Worm (Caenorhabditis elegans): Measurements from ENCODE around the gene tmem-231.
A peak's percentile ranks its signal among the peaks of the same experiment; 100 is the strongest.

Gene tmem-231

ce11 chrIV:8377501-8377900 lies 49.1 kb upstream of the tmem-231 start, which contains the start of gene D2096.7 (continued):
- TF ChIP-seq rpc-1 (optimal IDR thresholded peaks at IDR 0.05) (no peak), rpc-1 (tag; optimal IDR thresholded peaks at IDR 0.05) (peak; percentile 11), ceh-58 (GFP tag; IDR thresholded peaks at IDR 0.05) (peak; percentile 96; the same call in 1 of the 2 replicates), nfya-2 (GFP tag; IDR thresholded peaks at IDR 0.05) (peak; percentile 93), hlh-26 (GFP tag; conservative IDR thresholded peaks at IDR 0.05) (peak; percentile 68; the same call in 1 of the 2 replicates), hlh-12 (tag; optimal IDR thresholded peaks at IDR 0.05) (no peak), him-1 (tag; optimal IDR thresholded peaks at IDR 0.05) (peak; percentile 80), somi-1 (GFP tag; optimal IDR thresholded peaks at IDR 0.05) (no peak), K12H6.12 (tag; optimal IDR thresholded peaks at IDR 0.05) (peak; percentile 46), Y95B8A.8 (GFP tag; IDR thresholded peaks at IDR 0.05) (peak; percentile 64; the same call in 1 of the 2 replicates), nhr-179 (tag; optimal IDR thresholded peaks at IDR 0.05) (no peak), sdz-38 (tag; optimal IDR thresholded peaks at IDR 0.05) (no peak), ztf-25 (GFP tag; IDR thresholded peaks at IDR 0.05) (peak; percentile 79; the same call in 1 of the 2 replicates), ztf-26 (tag; optimal IDR thresholded peaks at IDR 0.05) (no peak), lag-1 (GFP tag; IDR thresholded peaks at IDR 0.05) (no peak), nhr-90 (tag; optimal IDR thresholded peaks at IDR 0.05) (peak; percentile 81), F10E7.11 (tag; optimal IDR thresholded peaks at IDR 0.05) (peak; percentile 85), Y67H2A.10 (GFP tag; conservative IDR thresholded peaks at IDR 0.05) (no peak), D2030.7 (GFP tag; IDR thresholded peaks at IDR 0.05) (peak; percentile 15; the same call in 1 of the 2 replicates), ZK185.1 (tag; optimal IDR thresholded peaks at IDR 0.05; ENCODE audit: poor library complexity, severe bottlenecking) (peak; percentile 32), madf-3 (GFP tag; IDR thresholded peaks at IDR 0.05) (peak; percentile 91), C17E4.6 (GFP tag; IDR thresholded peaks at IDR 0.05) (peak; percentile 76), madf-8 (GFP tag; conservative IDR thresholded peaks at IDR 0.05) (no peak; the same call in 1 of the 2 replicates), F22D6.2 (tag; optimal IDR thresholded peaks at IDR 0.05) (no peak), tlf-1 (GFP tag; optimal IDR thresholded peaks at IDR 0.05) (peak; percentile 62), cebp-1 (GFP tag; IDR thresholded peaks at IDR 0.05) (0 out of 2 replicates have a peak, but pooled peaks have one; percentile 19), cebp-1 (tag; optimal IDR thresholded peaks at IDR 0.05) (peak; percentile 76), sea-2 (GFP tag; IDR thresholded peaks at IDR 0.05) (no peak), attf-5 (GFP tag; optimal IDR thresholded peaks at IDR 0.05) (peak; percentile 67), hrde-1 (tag; optimal IDR thresholded peaks at IDR 0.05; ENCODE audit: borderline replicate concordance) (peak; percentile 96), tbx-9 (tag; optimal IDR thresholded peaks at IDR 0.05; ENCODE audit: borderline replicate concordance) (peak; percentile 91), lir-1 (GFP tag; conservative IDR thresholded peaks at IDR 0.05) (no peak), akir-1 (GFP tag; optimal IDR thresholded peaks at IDR 0.05) (no peak), B0336.3 (GFP tag; IDR thresholded peaks at IDR 0.05) (peak; percentile 96), lsy-27 (tag; optimal IDR thresholded peaks at IDR 0.05; ENCODE audit: borderline replicate concordance, insufficient read depth) (no peak), die-1 (tag; optimal IDR thresholded peaks at IDR 0.05) (peak; percentile 78), tbp1 (GFP tag; optimal IDR thresholded peaks at IDR 0.05) (peak; percentile 72), hmg-20 (GFP tag; IDR thresholded peaks at IDR 0.05) (0 out of 2 replicates have a peak, but pooled peaks have one; percentile 2), rcor-1 (GFP tag; IDR thresholded peaks at IDR 0.05) (peak; percentile 60), mel-28 (tag; optimal IDR thresholded peaks at IDR 0.05; ENCODE audit: borderline replicate concordance) (no peak), rec-8 (tag; optimal IDR thresholded peaks at IDR 0.05) (no peak), pha-4 (tag; optimal IDR thresholded peaks at IDR 0.05) (no peak), F57A8.1 (GFP tag; optimal IDR thresholded peaks at IDR 0.05) (peak; percentile 44), F33H1.4 (GFP tag; IDR thresholded peaks at IDR 0.05) (peak; percentile 59), egrh-3 (GFP tag; IDR thresholded peaks at IDR 0.05) (no peak), snpc-1.1 (tag; optimal IDR thresholded peaks at IDR 0.05; ENCODE audit: insufficient read depth) (peak; percentile 48), B0261.1 (tag; optimal IDR thresholded peaks at IDR 0.05) (peak; percentile 35), bed-1 (GFP tag; IDR thresholded peaks at IDR 0.05) (peak; percentile 92)

Measured in whole organism, young adult.